Worm (Caenorhabditis elegans) whole organism, L4/young adult: ENCODE results near the gene wrt-3.

Experiments used
- dao-5 ChIP-seq: sonication (generic microtip); optimal IDR thresholded peaks from 2 replicates; lab custom pipeline; 2016; ENCODE audit warnings: missing genotype, missing genetic modification characterization, moderate library complexity, missing compliant biosample characterization
- him-1 ChIP-seq: sonication (generic microtip); optimal IDR thresholded peaks from 2 replicates; lab custom pipeline; 2016; ENCODE audit warnings: missing genotype, missing genetic modification reagents, missing genetic modification characterization, missing compliant biosample characterization

DNA sequence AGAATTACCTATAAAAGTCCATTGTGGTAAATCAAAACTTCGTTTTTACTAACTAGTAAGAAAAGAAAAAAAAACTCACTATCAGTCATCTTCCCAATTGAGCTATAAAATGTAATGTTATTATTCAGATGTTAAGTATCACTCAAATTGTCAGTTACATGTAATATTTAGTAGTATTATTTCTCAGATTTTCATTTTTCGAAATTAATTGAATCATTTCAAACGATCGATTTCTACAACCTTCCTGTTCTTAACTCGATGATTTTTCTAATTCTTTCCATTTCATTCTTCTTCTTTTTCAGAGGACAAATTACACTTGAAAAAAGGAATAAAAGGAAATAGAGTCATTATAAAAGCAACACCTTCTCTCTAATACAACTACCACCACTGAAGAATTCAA is 49.3 kb downstream of the wrt-3 start, which contains the start of gene F59B8.1:
- no peak for TF ChIP-seq him-1 (tag; lab: Kevin White, UChicago)
- TF ChIP-seq dao-5 (tag; lab: Kevin White, UChicago): no peak
